Worm (Caenorhabditis elegans): Measurements from ENCODE around the gene T23G5.3.

T23G5.3 gene

DNA sequence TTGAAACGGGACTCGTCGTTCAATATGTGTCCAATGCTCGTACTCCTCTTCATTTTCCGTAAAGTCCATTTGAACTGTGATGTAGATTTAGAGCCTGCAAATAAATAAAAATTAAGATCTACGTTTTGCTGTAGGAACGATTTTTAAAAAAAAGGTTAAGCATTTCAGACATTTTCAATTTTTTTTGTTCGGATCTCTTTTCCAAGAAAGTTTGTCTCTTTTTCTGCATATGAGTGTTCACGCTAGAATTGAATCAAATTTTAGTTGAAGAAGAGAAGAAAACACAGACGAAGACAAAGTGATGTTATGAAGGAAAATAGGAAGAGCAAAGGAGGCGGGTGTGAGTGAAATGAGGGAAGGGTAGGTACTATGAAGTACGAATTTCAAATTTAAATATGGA is 15.7 kb downstream of the T23G5.3 start, which contains the start of gene npr-29:
Gene npr-29, minus strand, starts transcription at position 101 of the 400 bp plus-strand sequence.
- TF ChIP-seq ces-1 (GFP tag; optimal IDR thresholded peaks at IDR 0.05) (no peak), nhr-47 (tag; optimal IDR thresholded peaks at IDR 0.05) (no peak), unc-98 (GFP tag; IDR thresholded peaks at IDR 0.05) (no peak), unc-30 (tag; optimal IDR thresholded peaks at IDR 0.05) (no peak), nhr-76 (tag; optimal IDR thresholded peaks at IDR 0.05) (no peak), nhr-90 (tag; optimal IDR thresholded peaks at IDR 0.05; ENCODE audit: poor library complexity) (no peak), isw-1 (GFP tag; IDR thresholded peaks at IDR 0.05) (no peak), pqm-1 (tag; optimal IDR thresholded peaks at IDR 0.05) (no peak), skn-1 (tag; optimal IDR thresholded peaks at IDR 0.05) (no peak), lin-35 (GFP tag; optimal IDR thresholded peaks at IDR 0.05) (no peak), zag-1 (tag; optimal IDR thresholded peaks at IDR 0.05) (no peak), fos-1 (tag; optimal IDR thresholded peaks at IDR 0.05) (no peak), dsc-1 (tag; optimal IDR thresholded peaks at IDR 0.05) (no peak), F16B12.6 (tag; optimal IDR thresholded peaks at IDR 0.05) (no peak)

DNA sequence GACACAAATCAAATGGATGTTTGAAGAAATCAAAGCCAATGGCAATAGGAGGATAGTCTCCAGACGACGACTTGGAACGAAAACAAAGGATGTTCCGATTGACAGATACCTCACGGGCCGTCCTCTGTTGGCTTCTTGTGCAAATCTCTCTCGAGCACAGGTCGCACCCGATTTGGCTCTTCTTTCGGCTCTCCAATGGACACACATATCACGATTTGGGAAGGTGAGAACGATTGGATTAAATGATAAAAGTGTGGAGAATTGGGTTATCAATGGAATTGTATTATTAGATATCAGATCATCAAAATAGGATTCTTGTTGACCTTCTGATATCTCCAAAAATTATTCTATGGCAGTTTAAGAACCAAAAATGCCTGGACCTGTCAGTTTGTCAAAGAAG is 24.9 kb downstream of the T23G5.3 start, which contains the start of gene ZC84.1:
Gene ZC84.1, minus strand, starts transcription at position 101 of the 400 bp plus-strand sequence.
- TF ChIP-seq irx-1 (tag; optimal IDR thresholded peaks at IDR 0.05) (no peak), dpl-1 (GFP tag; optimal IDR thresholded peaks at IDR 0.05) (no peak), lsy-2 (tag; optimal IDR thresholded peaks at IDR 0.05) (no peak), pax-3 (tag; optimal IDR thresholded peaks at IDR 0.05) (no peak), dsc-1 (tag; optimal IDR thresholded peaks at IDR 0.05) (no peak), fkh-4 (tag; optimal IDR thresholded peaks at IDR 0.05; ENCODE audit: borderline replicate concordance) (no peak), vab-15 (tag; optimal IDR thresholded peaks at IDR 0.05) (no peak), nhr-90 (tag; optimal IDR thresholded peaks at IDR 0.05; ENCODE audit: poor library complexity) (no peak), ztf-11 (tag; optimal IDR thresholded peaks at IDR 0.05) (no peak), F16B12.6 (tag; optimal IDR thresholded peaks at IDR 0.05) (no peak), snu-23 (GFP tag; optimal IDR thresholded peaks at IDR 0.05) (no peak), elt-2 (tag; optimal IDR thresholded peaks at IDR 0.05) (no peak), lir-3 (tag; optimal IDR thresholded peaks at IDR 0.05; ENCODE audit: poor library complexity) (no peak)

DNA sequence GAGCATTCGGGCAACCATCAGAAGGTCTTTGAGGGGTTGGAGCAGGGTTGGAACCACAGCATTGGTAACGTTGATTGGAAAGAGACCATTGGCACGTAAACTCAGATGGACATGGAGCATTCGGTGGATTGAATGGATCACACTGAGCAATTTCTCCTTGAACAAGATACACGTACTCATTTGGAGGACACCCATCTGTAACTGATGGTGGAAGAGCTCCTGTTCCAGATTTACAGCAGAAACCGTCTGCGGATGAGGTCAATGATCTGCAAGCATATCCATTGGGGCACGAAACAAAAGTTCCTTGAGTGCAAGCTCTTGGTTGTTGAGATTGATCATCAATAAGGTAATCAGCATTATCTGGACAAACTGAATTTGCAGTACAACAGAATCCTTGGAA is 29.1 kb downstream of the T23G5.3 start:
- TF ChIP-seq mef-2 (tag; optimal IDR thresholded peaks at IDR 0.05) (no peak), nhr-71 (tag; optimal IDR thresholded peaks at IDR 0.05) (no peak), nhr-237 (tag; optimal IDR thresholded peaks at IDR 0.05) (no peak), pax-3 (tag; optimal IDR thresholded peaks at IDR 0.05) (no peak), sox-4 (tag; optimal IDR thresholded peaks at IDR 0.05) (no peak), ceh-90 (tag; optimal IDR thresholded peaks at IDR 0.05) (no peak), F16B12.6 (tag; optimal IDR thresholded peaks at IDR 0.05) (no peak), mab-9 (GFP tag; IDR thresholded peaks at IDR 0.05) (no peak), pag-3 (tag; optimal IDR thresholded peaks at IDR 0.05; ENCODE audit: borderline replicate concordance, insufficient read depth) (no peak), dsc-1 (tag; optimal IDR thresholded peaks at IDR 0.05) (no peak), egl-27 (tag; optimal IDR thresholded peaks at IDR 0.05) (no peak), swsn-7 (tag; optimal IDR thresholded peaks at IDR 0.05) (no peak), tlp-1 (tag; optimal IDR thresholded peaks at IDR 0.05) (no peak), aha-1 (tag; optimal IDR thresholded peaks at IDR 0.05) (no peak), blmp-1 (tag; optimal IDR thresholded peaks at IDR 0.05) (no peak), mdl-1 (tag; optimal IDR thresholded peaks at IDR 0.05) (no peak), xbp-1 (tag; optimal IDR thresholded peaks at IDR 0.05) (no peak), nhr-85 (tag) (no peak), ztf-4 (tag; optimal IDR thresholded peaks at IDR 0.05) (no peak)
